Fruit fly (Drosophila melanogaster) whole organism, embryonic: ENCODE data around the gene CG11723.
A peak's percentile ranks its signal among the peaks of the same experiment; 100 is the strongest.

Source experiments
- Atf3 ChIP-seq: fragments of 200-800 bp; sonication (Bioruptor generic); optimal IDR thresholded peaks from 3 replicates; lab custom pipeline; 2016; ENCODE audit warnings: missing biosample characterization, missing genetic modification characterization
- BtbVII ChIP-seq: fragments of 200-800 bp; sonication (Bioruptor generic); optimal IDR thresholded peaks from 3 replicates; lab custom pipeline; 2017; ENCODE audit warnings: missing biosample characterization, mild to moderate bottlenecking, missing genetic modification characterization
- Bteb2 ChIP-seq: fragments of 200-800 bp; sonication (Bioruptor generic); optimal IDR thresholded peaks from 2 replicates; lab custom pipeline; 2016; ENCODE audit warnings: missing biosample characterization, missing genetic modification characterization
- CG10209 ChIP-seq: fragments of 200-800 bp; sonication (Bioruptor generic); optimal IDR thresholded peaks from 3 replicates; lab custom pipeline; 2017; ENCODE audit warnings: missing biosample characterization, mild to moderate bottlenecking, missing genetic modification characterization, missing genetic modification reagents
- CG13287 ChIP-seq: fragments of 200-800 bp; sonication (Bioruptor generic); IDR thresholded peaks from 2 replicates; pipeline ENCODE4 v1.3.6; 2022; ENCODE audit warnings: missing biosample characterization, missing genetic modification characterization; ENCODE audit not compliant: partially characterized antibody
- CG13775 ChIP-seq: fragments of 200-800 bp; sonication (Bioruptor generic); optimal IDR thresholded peaks from 3 replicates; lab custom pipeline; 2017; ENCODE audit warnings: missing biosample characterization, mild to moderate bottlenecking, missing genetic modification characterization
- CG14050 ChIP-seq: fragments of 200-800 bp; sonication (Bioruptor generic); IDR thresholded peaks from 3 replicates; pipeline ENCODE4 v1.3.6; 2022; ENCODE audit warnings: missing biosample characterization, missing genetic modification characterization
- CG16815 ChIP-seq: fragments of 200-800 bp; sonication (Bioruptor generic); optimal IDR thresholded peaks from 3 replicates; lab custom pipeline; 2017; ENCODE audit warnings: missing biosample characterization, mild to moderate bottlenecking, missing genetic modification characterization
- CG17612 ChIP-seq: fragments of 200-800 bp; sonication (Bioruptor generic); IDR thresholded peaks from 2 replicates; pipeline ENCODE4 v1.3.6; 2022; ENCODE audit warnings: missing biosample characterization, missing genetic modification characterization
- CG17912 ChIP-seq: fragments of 200-800 bp; sonication (Bioruptor generic); optimal IDR thresholded peaks from 2 replicates; lab custom pipeline; 2018; ENCODE audit warnings: missing biosample characterization, mild to moderate bottlenecking, missing genetic modification characterization
- CG2875 ChIP-seq: fragments of 200-800 bp; sonication (Bioruptor generic); optimal IDR thresholded peaks from 2 replicates; lab custom pipeline; 2017; ENCODE audit warnings: missing biosample characterization, mild to moderate bottlenecking, missing genetic modification characterization, missing genetic modification reagents
- CG4360 ChIP-seq: fragments of 200-800 bp; sonication (Bioruptor generic); IDR thresholded peaks from 2 replicates; pipeline ENCODE4 v1.3.6; 2022; ENCODE audit warnings: missing biosample characterization, missing genetic modification characterization
- CG4424 ChIP-seq: fragments of 200-800 bp; sonication (Bioruptor generic); optimal IDR thresholded peaks from 3 replicates; lab custom pipeline; 2016; ENCODE audit warnings: missing biosample characterization, missing genetic modification characterization
- CG6689 ChIP-seq: fragments of 200-800 bp; sonication (Bioruptor generic); IDR thresholded peaks from 2 replicates; pipeline ENCODE4 v1.3.6; 2022; ENCODE audit warnings: missing biosample characterization, missing genetic modification characterization
- CG7963 ChIP-seq: fragments of 200-800 bp; sonication (Bioruptor generic); IDR thresholded peaks from 3 replicates; pipeline ENCODE4 v1.3.6; 2022; ENCODE audit warnings: missing biosample characterization, missing genetic modification characterization; ENCODE audit not compliant: partially characterized antibody
- CHES-1-like ChIP-seq: fragments of 200-800 bp; sonication (Bioruptor generic); optimal IDR thresholded peaks from 2 replicates; lab custom pipeline; 2016; ENCODE audit warnings: missing biosample characterization, missing genetic modification characterization
- Chrac-16 ChIP-seq: fragments of 200-800 bp; sonication (Bioruptor generic); optimal IDR thresholded peaks from 3 replicates; lab custom pipeline; 2016; ENCODE audit warnings: missing biosample characterization, missing genetic modification characterization
- Dll ChIP-seq: fragments of 200-800 bp; sonication (Bioruptor generic); IDR thresholded peaks from 4 replicates; pipeline ENCODE4 v1.3.6; 2022; ENCODE audit warnings: missing biosample characterization, missing genetic modification characterization; ENCODE audit not compliant: partially characterized antibody
- H15 ChIP-seq: fragments of 200-800 bp; sonication (Bioruptor generic); IDR thresholded peaks from 3 replicates; pipeline ENCODE4 v1.3.6; 2022; ENCODE audit warnings: missing biosample characterization, missing genetic modification characterization
- HLH3B ChIP-seq: fragments of 200-800 bp; sonication (Bioruptor generic); IDR thresholded peaks from 2 replicates; pipeline ENCODE4 v1.3.6; 2022; ENCODE audit warnings: missing biosample characterization, missing genetic modification characterization
- HLH54F ChIP-seq: fragments of 200-800 bp; sonication (Bioruptor generic); optimal IDR thresholded peaks from 3 replicates; lab custom pipeline; 2016; ENCODE audit warnings: missing biosample characterization, missing genetic modification characterization
- Mad ChIP-seq: fragments of 200-800 bp; sonication (Bioruptor generic); optimal IDR thresholded peaks from 2 replicates; lab custom pipeline; 2016; ENCODE audit warnings: missing biosample characterization, missing genetic modification characterization
- Nf-YB ChIP-seq: fragments of 200-800 bp; sonication (Bioruptor generic); optimal IDR thresholded peaks from 3 replicates; lab custom pipeline; 2019; ENCODE audit warnings: missing biosample characterization, mild to moderate bottlenecking, missing genetic modification characterization, moderate library complexity
- NfI ChIP-seq: fragments of 200-800 bp; sonication (Bioruptor generic); optimal IDR thresholded peaks from 3 replicates; lab custom pipeline; 2018; ENCODE audit warnings: missing biosample characterization, mild to moderate bottlenecking, missing genetic modification characterization, moderate library complexity
- Opbp ChIP-seq: fragments of 200-800 bp; sonication (Bioruptor generic); IDR thresholded peaks from 3 replicates; pipeline ENCODE4 v1.3.6; 2022; ENCODE audit warnings: missing biosample characterization, missing genetic modification characterization; ENCODE audit not compliant: partially characterized antibody
- Ravus ChIP-seq: fragments of 200-800 bp; sonication (Bioruptor generic); IDR thresholded peaks from 2 replicates; pipeline ENCODE4 v1.3.6; 2022; ENCODE audit warnings: missing biosample characterization, missing genetic modification characterization
- Sox100B ChIP-seq: fragments of 200-800 bp; sonication (Bioruptor generic); optimal IDR thresholded peaks from 3 replicates; lab custom pipeline; 2018; ENCODE audit warnings: missing biosample characterization, mild to moderate bottlenecking, missing genetic modification characterization
- Tbp ChIP-seq: fragments of >200 bp; optimal IDR thresholded peaks from 2 replicates; lab custom pipeline; 2018; ENCODE audit warnings: missing biosample characterization, missing genetic modification characterization
- bigmax ChIP-seq: fragments of 200-800 bp; sonication (Bioruptor generic); optimal IDR thresholded peaks from 2 replicates; lab custom pipeline; 2018; ENCODE audit warnings: missing biosample characterization, mild to moderate bottlenecking, missing genetic modification characterization
- dati ChIP-seq: fragments of 200-800 bp; sonication (Bioruptor generic); IDR thresholded peaks from 2 replicates; pipeline ENCODE4 v1.3.6; 2022; ENCODE audit warnings: missing biosample characterization, missing genetic modification characterization
- dmrt99B ChIP-seq: fragments of 200-800 bp; sonication (Bioruptor generic); optimal IDR thresholded peaks from 2 replicates; lab custom pipeline; 2018; ENCODE audit warnings: missing biosample characterization, mild to moderate bottlenecking, missing genetic modification characterization, moderate library complexity
- dpn ChIP-seq, 2 experiments: fragments of 200-800 bp; sonication (Bioruptor generic); optimal IDR thresholded peaks; 3 replicates each; lab custom pipeline; 2016; ENCODE audit warnings: missing biosample characterization in 2 of 2, missing genetic modification characterization in 2 of 2
- esg ChIP-seq: fragments of 200-800 bp; sonication (Bioruptor generic); conservative IDR thresholded peaks from 2 replicates; pipeline ENCODE4 v1.3.6; 2022; ENCODE audit warnings: missing biosample characterization, missing genetic modification characterization
- eyg ChIP-seq: fragments of 200-800 bp; sonication (Bioruptor generic); optimal IDR thresholded peaks from 3 replicates; lab custom pipeline; 2016; ENCODE audit warnings: missing biosample characterization, missing genetic modification characterization
- gsb ChIP-seq: fragments of 200-800 bp; sonication (Bioruptor generic); IDR thresholded peaks from 2 replicates; pipeline ENCODE4 v1.3.6; 2022; ENCODE audit warnings: missing biosample characterization, missing genetic modification characterization
- gt ChIP-seq: fragments of 200-800 bp; sonication (Bioruptor generic); IDR thresholded peaks from 2 replicates; pipeline ENCODE4 v1.3.6; 2022; ENCODE audit warnings: missing biosample characterization, missing genetic modification characterization
- inv ChIP-seq: fragments of 200-800 bp; sonication (Bioruptor generic); IDR thresholded peaks from 2 replicates; pipeline ENCODE4 v1.3.6; 2022; ENCODE audit warnings: missing biosample characterization, missing genetic modification characterization; ENCODE audit not compliant: partially characterized antibody
- org-1 ChIP-seq: fragments of 200-800 bp; sonication (Bioruptor generic); optimal IDR thresholded peaks from 2 replicates; lab custom pipeline; 2017; ENCODE audit warnings: missing biosample characterization, missing genetic modification characterization
- pb ChIP-seq: fragments of 200-800 bp; sonication (Bioruptor generic); optimal IDR thresholded peaks from 3 replicates; lab custom pipeline; 2016; ENCODE audit warnings: missing biosample characterization, missing genetic modification characterization
- ranshi ChIP-seq: fragments of 200-800 bp; sonication (Bioruptor generic); IDR thresholded peaks from 2 replicates; pipeline ENCODE4 v1.3.6; 2022; ENCODE audit warnings: missing biosample characterization, missing genetic modification characterization
- sd ChIP-seq: fragments of 200-800 bp; sonication (Bioruptor generic); optimal IDR thresholded peaks from 3 replicates; lab custom pipeline; 2018; ENCODE audit warnings: missing biosample characterization, mild to moderate bottlenecking, missing genetic modification characterization, moderate library complexity
- seq ChIP-seq: fragments of 200-800 bp; sonication (Bioruptor generic); IDR thresholded peaks from 2 replicates; pipeline ENCODE4 v1.3.6; 2022; ENCODE audit warnings: missing biosample characterization, missing genetic modification characterization
- sim ChIP-seq: fragments of 200-800 bp; sonication (Bioruptor generic); IDR thresholded peaks from 2 replicates; pipeline ENCODE4 v1.3.6; 2022; ENCODE audit warnings: missing biosample characterization, missing genetic modification characterization
- sisA ChIP-seq: fragments of 200-800 bp; sonication (Bioruptor generic); IDR thresholded peaks from 2 replicates; pipeline ENCODE4 v1.3.6; 2022; ENCODE audit warnings: missing biosample characterization, missing genetic modification characterization
- slbo ChIP-seq: fragments of 200-800 bp; sonication (Bioruptor generic); IDR thresholded peaks from 2 replicates; pipeline ENCODE4 v1.3.6; 2022; ENCODE audit warnings: missing biosample characterization, missing genetic modification characterization
- tll ChIP-seq, 2 experiments: fragments of 200-800 bp in 1 of 2; fragments of >200 bp in 1 of 2; sonication (Bioruptor generic) in 1 of 2; optimal IDR thresholded peaks; 2 replicates each; lab custom pipeline; 2017 to 2019; ENCODE audit warnings: missing biosample characterization in 2 of 2, missing genetic modification characterization in 2 of 2, mild to moderate bottlenecking in 1 of 2, moderate library complexity in 1 of 2
- toy ChIP-seq: fragments of 200-800 bp; sonication (Bioruptor generic); IDR thresholded peaks from 2 replicates; pipeline ENCODE4 v1.3.6; 2022; ENCODE audit warnings: missing biosample characterization, missing genetic modification characterization
- unpg ChIP-seq: fragments of 200-800 bp; sonication (Bioruptor generic); optimal IDR thresholded peaks from 3 replicates; lab custom pipeline; 2018; ENCODE audit warnings: missing biosample characterization, mild to moderate bottlenecking, missing genetic modification characterization, moderate library complexity
- zf30C ChIP-seq: fragments of 200-800 bp; sonication (Bioruptor generic); optimal IDR thresholded peaks from 3 replicates; lab custom pipeline; 2018; ENCODE audit warnings: missing biosample characterization, mild to moderate bottlenecking, missing genetic modification characterization

Gene CG11723

dm6 chr2L:2164520-2165237 lies 17.6 kb upstream of the CG11723 start (continued):
- TF ChIP-seq CG17912 (GFP tag; lab: Kevin White, UChicago) = no peak
- TF ChIP-seq CG7963 = no peak
- peak; percentile 38 for TF ChIP-seq Nf-YB (GFP tag; lab: Kevin White, UChicago)
- TF ChIP-seq Dll (GFP tag; lab: Robert Waterston, UW) = no peak
- TF ChIP-seq CG14050 = no peak
- TF ChIP-seq CG13287 (GFP tag; lab: Robert Waterston, UW) = no peak
- TF ChIP-seq eyg (GFP tag; lab: Kevin White, UChicago) = no peak
- no peak for TF ChIP-seq Bteb2 (GFP tag; lab: Kevin White, UChicago)
- no peak for TF ChIP-seq Opbp (GFP tag; lab: Robert Waterston, UW)
- peak; percentile 56 for TF ChIP-seq gt
- TF ChIP-seq CG6689 = peak; percentile 74
- TF ChIP-seq HLH54F (GFP tag; lab: Kevin White, UChicago) = peak; percentile 40
- peak; percentile 69 for TF ChIP-seq Chrac-16
- TF ChIP-seq tll (GFP tag; optimal IDR thresholded peaks at IDR 0.05; lab: Kevin White, UChicago) = peak; percentile 40 to 99
- no peak for TF ChIP-seq dmrt99B
- TF ChIP-seq Sox100B (GFP tag; lab: Kevin White, UChicago) = peak; percentile 23
- TF ChIP-seq BtbVII = no peak
- peak; percentile 42 for TF ChIP-seq pb
- peak; percentile 62 for TF ChIP-seq unpg
- peak; percentile 50 for TF ChIP-seq CG2875 (GFP tag; lab: Kevin White, UChicago)
- TF ChIP-seq CG4424 (GFP tag; lab: Kevin White, UChicago) = peak; percentile 77
- no peak for TF ChIP-seq Mad (GFP tag; lab: Kevin White, UChicago)
- TF ChIP-seq CG16815 (GFP tag; lab: Kevin White, UChicago) = peak; percentile 77
- TF ChIP-seq CG10209 (GFP tag; lab: Kevin White, UChicago) = peak; percentile 56
- no peak for TF ChIP-seq NfI (GFP tag; lab: Kevin White, UChicago)
- TF ChIP-seq H15 (GFP tag; lab: Robert Waterston, UW) = peak; percentile 52; the same call in 1 of the 3 replicates
- peak; percentile 100 for TF ChIP-seq zf30C (GFP tag; lab: Kevin White, UChicago)
- peak; percentile 36; the same call in 1 of the 2 replicates for TF ChIP-seq HLH3B (GFP tag; lab: Robert Waterston, UW)
- TF ChIP-seq dati (GFP tag; lab: Robert Waterston, UW) = 0 out of 2 replicates have a peak, but pooled peaks have one; percentile 44
- peak; percentile 58 for TF ChIP-seq org-1 (GFP tag; lab: Kevin White, UChicago)
- TF ChIP-seq sim (GFP tag; lab: Robert Waterston, UW) = peak; percentile 59; the same call in 1 of the 2 replicates
- no peak for TF ChIP-seq gsb (GFP tag; lab: Robert Waterston, UW)
- peak; percentile 21 for TF ChIP-seq CHES-1-like
- TF ChIP-seq sd (tag; lab: Kevin White, UChicago) = no peak
- TF ChIP-seq seq (GFP tag; lab: Robert Waterston, UW) = no peak
- TF ChIP-seq CG13775 (GFP tag; lab: Kevin White, UChicago) = peak; percentile 71
- TF ChIP-seq slbo (GFP tag; lab: Robert Waterston, UW) = no peak
- TF ChIP-seq CG17612 (GFP tag; lab: Robert Waterston, UW) = no peak
- peak; percentile 60 for TF ChIP-seq sisA (GFP tag; lab: Robert Waterston, UW)
- TF ChIP-seq ranshi = peak; percentile 48; the same call in 1 of the 2 replicates
- TF ChIP-seq dpn (GFP tag; optimal IDR thresholded peaks at IDR 0.05; lab: Kevin White, UChicago) = peak; percentile 44 to 62
- TF ChIP-seq esg (GFP tag; lab: Robert Waterston, UW) = no peak
- TF ChIP-seq bigmax (GFP tag; lab: Kevin White, UChicago) = no peak
- TF ChIP-seq Atf3 = no peak
- TF ChIP-seq CG4360 = peak; percentile 63
- no peak for TF ChIP-seq inv (GFP tag; lab: Robert Waterston, UW)
- TF ChIP-seq toy (GFP tag; lab: Robert Waterston, UW) = no peak
- 0 out of 2 replicates have a peak, but pooled peaks have one; percentile 1 for TF ChIP-seq Ravus (GFP tag; lab: Robert Waterston, UW)
- no peak for TF ChIP-seq Tbp
